Worm (Caenorhabditis elegans) whole organism, L2 larva: ENCODE measurements around the gene gtf-2H5.

Experiments used
- aly-2 ChIP-seq: fragments of 150-350 bp; optimal IDR thresholded peaks from 2 replicates; lab custom pipeline; 2014; ENCODE audit warnings: missing biosample characterization, missing genetic modification characterization
- gmeb-1 ChIP-seq: fragments of 150-350 bp; optimal IDR thresholded peaks from 2 replicates; lab custom pipeline; 2014; ENCODE audit warnings: missing biosample characterization, missing genetic modification characterization
- nhr-237 ChIP-seq: fragments of 150-350 bp; optimal IDR thresholded peaks from 2 replicates; lab custom pipeline; 2014; ENCODE audit warnings: missing biosample characterization, missing genetic modification characterization
- nhr-77 ChIP-seq: fragments of 150-350 bp; optimal IDR thresholded peaks from 2 replicates; lab custom pipeline; 2014; ENCODE audit warnings: missing biosample characterization, missing genetic modification characterization

DNA sequence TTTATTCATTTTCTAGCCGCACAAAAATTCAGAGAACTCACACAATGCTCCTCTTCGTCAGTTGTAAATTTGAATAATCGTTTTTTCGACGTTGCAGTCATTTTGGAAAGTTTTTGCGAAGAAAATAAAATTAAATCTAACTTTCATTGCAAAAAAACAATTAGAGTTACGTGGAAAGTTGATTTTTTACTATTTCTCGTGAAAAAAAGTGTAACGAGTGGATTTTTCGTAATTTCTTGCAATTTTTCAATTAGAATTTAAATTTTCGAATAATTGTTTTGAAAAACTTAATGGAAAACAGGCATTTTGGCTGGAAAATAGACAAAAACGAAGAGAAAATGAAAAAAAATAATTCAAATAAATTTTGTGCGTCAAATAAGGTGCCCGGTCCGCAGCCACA lies 21.3 kb upstream of the gtf-2H5 start, which contains the start of gene Y55B1AR.2:
- TF ChIP-seq gmeb-1 (tag; lab: Kevin White, UChicago), result no peak
- no peak for TF ChIP-seq nhr-237
- TF ChIP-seq aly-2 (tag; lab: Kevin White, UChicago), result no peak
- TF ChIP-seq nhr-77, result no peak
